Worm (Caenorhabditis elegans): ENCODE results near the gene F20A1.8.

DNA sequence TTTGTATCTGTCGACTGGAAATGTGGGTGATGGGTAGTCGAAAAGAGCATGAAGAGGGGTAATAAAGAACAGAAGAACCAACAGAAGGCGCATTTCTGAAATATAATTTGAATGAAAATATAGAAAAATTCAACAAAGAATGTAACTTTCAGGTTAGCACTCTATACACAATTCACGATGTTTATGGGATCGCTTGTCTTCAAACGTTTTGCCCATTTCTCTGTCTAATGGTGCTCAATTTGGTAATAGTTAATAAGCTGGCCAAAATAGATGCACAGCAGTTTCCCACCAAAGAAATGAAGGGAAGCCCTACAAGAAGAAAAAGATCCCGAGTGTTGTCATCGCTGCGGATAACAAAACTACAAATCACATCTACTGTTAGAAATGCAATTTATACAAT, at the start of gene F20A1.8:
- TF ChIP-seq nhr-10 (tag; optimal IDR thresholded peaks at IDR 0.05), result no peak
- no peak for TF ChIP-seq F26F4.8 (GFP tag; conservative IDR thresholded peaks at IDR 0.05)
- TF ChIP-seq mes-2 (tag; optimal IDR thresholded peaks at IDR 0.05; ENCODE audit: poor library complexity, severe bottlenecking), result no peak
- TF ChIP-seq ces-1 (GFP tag; optimal IDR thresholded peaks at IDR 0.05), result no peak
- TF ChIP-seq ceh-28 (tag; optimal IDR thresholded peaks at IDR 0.05), result no peak
- TF ChIP-seq ztf-11 (tag; optimal IDR thresholded peaks at IDR 0.05), result no peak
- no peak for TF ChIP-seq mdl-1 (tag; optimal IDR thresholded peaks at IDR 0.05)
- no peak for TF ChIP-seq set-16 (GFP tag; IDR thresholded peaks at IDR 0.05)
- TF ChIP-seq dmd-8 (GFP tag; IDR thresholded peaks at IDR 0.05), result no peak
- no peak for TF ChIP-seq dpl-1 (GFP tag; optimal IDR thresholded peaks at IDR 0.05)
- no peak for TF ChIP-seq mep-1 (tag; optimal IDR thresholded peaks at IDR 0.05)
- TF ChIP-seq nhr-237 (tag; optimal IDR thresholded peaks at IDR 0.05), result no peak
- TF ChIP-seq ctbp-1 (GFP tag; IDR thresholded peaks at IDR 0.05), result no peak
- TF ChIP-seq ama-1 (optimal IDR thresholded peaks at IDR 0.05), result no peak
